Worm (Caenorhabditis elegans): ENCODE results near the gene Y54G2A.77.

- TF ChIP-seq him-1 (tag; optimal IDR thresholded peaks at IDR 0.05) (no peak), W03F9.2 (tag; optimal IDR thresholded peaks at IDR 0.05) (no peak), dao-5 (tag; optimal IDR thresholded peaks at IDR 0.05) (no peak)
These were observed 13.6 kb downstream of the Y54G2A.77 start for ce11 chrIV:2775992-2776630.

Data from whole organism, L4/young adult.